Worm (Caenorhabditis elegans) whole organism, mixed stage, embryonic: ENCODE results near the gene cnc-9.

Experiments
- elt-3 ChIP-seq: fragments of 150-350 bp; optimal IDR thresholded peaks from 2 replicates; lab custom pipeline; 2014; ENCODE audit warnings: missing biosample characterization, missing genetic modification characterization
- lsy-2 ChIP-seq: fragments of 150-350 bp; optimal IDR thresholded peaks from 2 replicates; lab custom pipeline; 2014; ENCODE audit warnings: missing biosample characterization, missing genetic modification characterization
- nhr-2 ChIP-seq: fragments of 150-350 bp; optimal IDR thresholded peaks from 2 replicates; lab custom pipeline; 2014; ENCODE audit warnings: missing biosample characterization, missing genetic modification characterization
- nhr-237 ChIP-seq: fragments of 150-350 bp; optimal IDR thresholded peaks from 2 replicates; lab custom pipeline; 2014; ENCODE audit warnings: missing biosample characterization, missing genetic modification characterization
- sptf-1 ChIP-seq: sonication (generic microtip); optimal IDR thresholded peaks from 2 replicates; lab custom pipeline; 2017; ENCODE audit warnings: mild to moderate bottlenecking, missing genetic modification characterization, moderate library complexity, missing compliant biosample characterization

DNA sequence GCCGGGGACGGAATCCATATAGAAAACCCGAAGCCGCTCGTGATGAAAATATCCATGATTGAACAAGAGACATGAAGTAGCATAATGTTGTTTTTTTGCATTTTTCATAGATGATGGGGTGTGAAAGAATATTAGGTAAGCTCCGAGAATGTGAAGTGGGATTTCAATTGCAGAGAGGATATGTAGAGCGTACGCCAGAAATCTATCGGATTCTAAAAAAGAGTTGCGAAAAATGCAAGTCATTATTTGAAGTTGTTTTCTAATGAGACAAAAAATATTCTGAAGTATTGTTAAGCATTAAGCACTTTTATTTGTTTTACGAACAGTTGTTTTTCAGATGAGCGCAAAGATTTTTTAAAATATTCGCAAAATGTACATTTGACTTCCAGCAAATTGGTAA, 24.3 kb upstream of the cnc-9 start, which contains the start of gene F18E3.10:
- TF ChIP-seq sptf-1 (tag; lab: Kevin White, UChicago) = no peak
- TF ChIP-seq nhr-2 (tag; lab: Kevin White, UChicago) = no peak
- TF ChIP-seq nhr-237 = no peak
- no peak for TF ChIP-seq lsy-2
- TF ChIP-seq elt-3 (tag; lab: Kevin White, UChicago) = no peak
